Fruit fly (Drosophila melanogaster): Measurements from ENCODE around the gene Prp6.

Prp6 gene

DNA sequence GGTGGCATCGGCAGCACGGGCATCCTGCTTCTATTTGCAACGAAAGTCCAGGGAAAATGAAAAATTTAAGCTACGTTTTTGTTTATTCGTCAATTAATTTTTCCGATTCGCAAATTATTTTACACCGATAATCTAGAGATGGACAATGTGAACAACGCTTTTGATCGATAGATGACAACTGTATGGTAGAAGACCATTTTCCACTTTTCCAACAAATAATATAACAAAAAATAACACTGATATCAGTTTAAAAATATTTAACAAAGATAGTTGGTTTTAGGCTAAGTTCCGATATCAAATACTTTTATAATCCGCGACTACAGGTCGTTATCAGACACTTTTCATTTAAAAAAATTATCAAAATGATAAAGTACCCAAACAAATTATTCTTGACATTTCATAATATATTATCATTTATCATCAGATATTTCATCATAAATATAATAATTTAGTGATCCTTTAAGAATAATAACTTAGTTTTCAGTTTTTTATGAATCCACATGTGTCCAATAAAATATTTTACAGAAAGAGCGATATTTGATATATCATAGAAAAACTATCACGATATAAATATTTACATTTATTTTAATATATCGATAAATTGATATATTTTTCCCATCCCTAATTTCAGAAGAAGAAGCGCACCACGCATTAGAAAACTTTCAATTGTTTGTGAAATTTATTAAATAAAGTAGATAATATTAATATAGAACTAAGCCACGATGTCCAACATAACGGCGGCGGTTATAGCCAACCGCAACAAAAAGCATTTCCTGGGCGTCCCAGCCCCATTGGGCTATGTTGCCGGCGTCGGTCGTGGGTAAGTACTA, at the start of gene Prp6, which contains the start of gene CSN1b:
TSS of gene Prp6 (plus strand) at position 601 of the 830 bp plus-strand sequence.
TSS of gene CSN1b (minus strand) at position 159 of the 830 bp plus-strand sequence.
- TF ChIP-seq D1 (tag; optimal IDR thresholded peaks at IDR 0.05) (no peak), CG15710 (tag; optimal IDR thresholded peaks at IDR 0.05) (no peak), CG32121 (GFP tag; IDR thresholded peaks at IDR 0.05) (no peak), EcR (GFP tag; optimal IDR thresholded peaks at IDR 0.05) (no peak), gl (tag; optimal IDR thresholded peaks at IDR 0.05) (no peak), CG8159 (tag; optimal IDR thresholded peaks at IDR 0.05) (no peak), Ets98B (GFP tag; IDR thresholded peaks at IDR 0.05) (no peak), fd96Ca (GFP tag; IDR thresholded peaks at IDR 0.05) (no peak), CG34367 (tag; optimal IDR thresholded peaks at IDR 0.05) (no peak), CG14655 (GFP tag; optimal IDR thresholded peaks at IDR 0.05) (no peak), CG8301 (tag; optimal IDR thresholded peaks at IDR 0.05) (no peak), CG13204 (GFP tag; optimal IDR thresholded peaks at IDR 0.05) (no peak), rn (GFP tag; IDR thresholded peaks at IDR 0.05) (no peak), CG9948 (tag; optimal IDR thresholded peaks at IDR 0.05) (no peak), CG12605 (GFP tag; IDR thresholded peaks at IDR 0.05) (no peak), Snoo (tag; optimal IDR thresholded peaks at IDR 0.05) (no peak)

DNA sequence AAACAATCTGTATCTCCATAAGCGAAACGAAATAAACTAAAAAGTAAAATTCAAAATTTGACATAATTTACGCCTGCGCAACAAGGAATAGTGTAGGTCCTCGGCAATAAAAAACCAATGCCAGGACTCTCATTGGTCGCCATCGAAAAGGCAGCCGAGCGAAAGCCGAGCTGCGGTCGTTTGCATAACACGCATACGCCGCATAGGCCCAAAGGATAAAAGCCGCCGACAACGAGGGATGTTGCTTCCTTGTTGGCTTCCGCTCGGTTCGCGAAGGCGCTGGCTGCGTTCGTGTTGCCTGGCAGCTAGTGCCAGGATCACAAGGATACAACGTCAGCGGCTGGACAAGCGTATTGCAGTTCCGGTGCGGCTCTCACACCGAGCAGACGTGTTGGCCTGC, 44.7 kb upstream of the Prp6 start:
- no peak for TF ChIP-seq CG17806 (tag; optimal IDR thresholded peaks at IDR 0.05)
- TF ChIP-seq CG32121 (GFP tag; IDR thresholded peaks at IDR 0.05) = no peak
- TF ChIP-seq gl (tag; optimal IDR thresholded peaks at IDR 0.05) = no peak

DNA sequence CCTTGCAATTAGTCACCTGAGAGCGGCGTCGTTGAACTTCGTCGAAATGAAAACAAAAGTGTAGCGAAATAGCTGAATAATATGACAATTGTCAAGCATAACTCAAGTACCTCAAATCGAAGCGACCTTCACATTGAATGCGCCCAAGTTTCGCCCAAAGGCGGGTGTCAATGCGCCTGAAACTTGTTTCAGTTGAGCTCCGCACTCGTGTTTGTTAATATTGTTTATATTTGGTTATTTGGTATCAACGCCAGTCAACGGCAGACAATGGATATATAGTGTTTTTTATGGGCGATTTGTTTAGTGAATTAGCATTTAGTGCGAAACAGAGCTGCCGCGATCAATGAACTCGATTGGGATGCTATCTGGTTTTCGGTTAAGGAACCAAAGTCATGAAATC, 43.3 kb upstream of the Prp6 start:
- TF ChIP-seq rn (GFP tag; IDR thresholded peaks at IDR 0.05) (no peak), Pif1B (GFP tag; optimal IDR thresholded peaks at IDR 0.05) (no peak), CG4496 (GFP tag; IDR thresholded peaks at IDR 0.05) (no peak), Snoo (tag; optimal IDR thresholded peaks at IDR 0.05) (no peak), CG9948 (tag; optimal IDR thresholded peaks at IDR 0.05) (no peak), CG13204 (GFP tag; optimal IDR thresholded peaks at IDR 0.05) (no peak), CG14655 (GFP tag; optimal IDR thresholded peaks at IDR 0.05) (no peak), CG17806 (tag; optimal IDR thresholded peaks at IDR 0.05) (no peak), Ets98B (GFP tag; IDR thresholded peaks at IDR 0.05) (no peak), CG8301 (tag; optimal IDR thresholded peaks at IDR 0.05) (no peak), CG12605 (GFP tag; IDR thresholded peaks at IDR 0.05) (no peak), CG8159 (tag; optimal IDR thresholded peaks at IDR 0.05) (no peak), fd96Ca (GFP tag; IDR thresholded peaks at IDR 0.05) (no peak), gl (tag; optimal IDR thresholded peaks at IDR 0.05) (no peak), CG32121 (GFP tag; IDR thresholded peaks at IDR 0.05) (no peak), CG10348 (GFP tag; IDR thresholded peaks at IDR 0.05) (no peak), D1 (tag; optimal IDR thresholded peaks at IDR 0.05) (no peak)

DNA sequence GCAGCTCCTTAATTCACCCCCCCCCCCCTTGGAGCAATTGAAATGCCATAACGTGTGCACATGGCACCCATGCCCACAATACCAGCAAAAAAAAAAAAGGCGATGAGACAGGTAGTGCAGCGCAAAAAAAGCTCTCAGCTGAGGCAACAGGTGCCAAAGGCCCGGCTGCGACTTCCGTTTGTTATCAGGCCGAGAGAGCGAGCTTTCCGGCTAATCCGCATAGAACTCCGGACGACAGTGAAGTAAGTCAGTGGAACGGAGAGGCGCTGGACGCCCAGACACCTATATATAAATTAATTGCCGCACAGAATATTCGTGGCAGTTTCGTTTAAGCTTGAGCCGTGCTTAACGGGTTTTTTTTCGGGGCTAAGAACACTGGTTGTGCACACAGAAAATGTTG, 41.8 kb upstream of the Prp6 start, which contains the start of gene CG6865:
TSS of gene CG6865 (plus strand) at position 321 of the 400 bp plus-strand sequence.
- no peak for TF ChIP-seq Pif1A (GFP tag; optimal IDR thresholded peaks at IDR 0.05)
- TF ChIP-seq CG10348 (GFP tag; IDR thresholded peaks at IDR 0.05) = no peak
- TF ChIP-seq Snoo (tag; optimal IDR thresholded peaks at IDR 0.05) = no peak

DNA sequence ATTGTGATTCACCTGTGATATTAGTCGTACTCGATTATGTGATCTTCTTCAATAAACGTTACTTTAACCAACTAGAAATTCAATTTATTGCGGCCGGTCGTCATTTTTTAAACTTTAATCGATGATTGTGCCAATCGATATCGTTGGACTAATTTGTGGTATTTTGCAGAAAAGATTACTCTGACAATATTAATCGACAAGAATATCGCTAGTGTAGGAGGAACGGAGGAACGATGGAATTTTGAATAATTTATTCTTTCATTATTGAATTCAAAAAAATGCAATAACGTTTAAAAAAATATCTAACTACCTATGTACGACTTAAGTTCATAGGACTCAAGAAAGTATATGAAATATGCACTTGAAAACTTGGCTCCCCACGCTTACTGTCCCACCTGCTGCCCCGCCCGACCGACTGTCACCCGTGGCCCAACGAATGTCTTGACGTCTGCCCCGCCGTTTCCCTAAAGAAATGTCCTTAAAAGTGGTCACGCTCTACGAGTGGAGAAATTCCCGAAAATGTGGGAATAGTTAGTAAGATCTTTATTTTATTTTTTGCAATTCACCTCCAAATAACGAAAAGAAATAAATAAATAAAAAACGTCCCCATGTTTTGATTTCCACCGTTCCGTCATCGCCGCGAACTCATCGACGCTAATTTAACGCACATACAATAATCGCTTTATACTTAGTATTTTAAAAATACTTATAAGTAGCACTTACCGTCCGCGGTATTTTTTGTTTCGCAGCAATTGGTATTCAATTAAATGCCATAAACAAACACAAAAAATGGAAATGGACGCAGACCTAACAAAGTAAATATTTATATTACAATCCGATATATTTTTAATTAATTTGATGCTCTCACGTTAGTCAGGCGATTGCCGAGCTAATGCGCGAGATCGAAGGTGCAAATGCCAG, 39.5 kb upstream of the Prp6 start, which contains the start of gene CG14074:
TSS of gene CG14074 (plus strand) at position 779 of the 921 bp plus-strand sequence.
- no peak for TF ChIP-seq Ets98B (GFP tag; IDR thresholded peaks at IDR 0.05)
- TF ChIP-seq CG10348 (GFP tag; IDR thresholded peaks at IDR 0.05) = no peak
- TF ChIP-seq CG13204 (GFP tag; optimal IDR thresholded peaks at IDR 0.05) = no peak
- TF ChIP-seq CG8159 (tag; optimal IDR thresholded peaks at IDR 0.05) = no peak
- no peak for TF ChIP-seq gl (tag; optimal IDR thresholded peaks at IDR 0.05)
- TF ChIP-seq Snoo (tag; optimal IDR thresholded peaks at IDR 0.05) = no peak
- no peak for TF ChIP-seq Pif1A (GFP tag; optimal IDR thresholded peaks at IDR 0.05)

DNA sequence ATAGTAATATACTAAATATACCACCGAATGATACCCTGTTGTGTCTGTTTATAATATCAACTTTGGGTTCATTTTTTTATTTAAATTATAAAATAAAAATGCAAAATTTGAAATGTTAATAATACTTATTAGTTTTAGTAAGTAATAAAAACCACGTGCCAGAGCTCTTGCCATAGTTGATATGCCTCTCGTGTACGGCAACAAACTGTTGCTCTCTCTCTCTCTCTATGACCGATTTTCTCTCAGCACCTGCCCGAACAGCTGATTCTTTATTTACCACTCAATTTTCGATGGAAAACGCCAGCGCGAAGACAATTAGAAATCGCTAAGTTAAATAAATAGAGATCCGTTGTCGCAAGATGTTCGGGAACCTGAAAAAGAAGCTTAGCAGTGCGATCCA, 37.7 kb upstream of the Prp6 start, which contains the start of gene Dysb:
TSS of gene Dysb (plus strand) at position 251 of the 400 bp plus-strand sequence.
- TF ChIP-seq Snoo (tag; optimal IDR thresholded peaks at IDR 0.05) = peak; percentile 81
- TF ChIP-seq CG32121 (GFP tag; IDR thresholded peaks at IDR 0.05) = peak; percentile 90
- peak; percentile 83 for TF ChIP-seq CG17806 (tag; optimal IDR thresholded peaks at IDR 0.05)
- peak; percentile 70 for TF ChIP-seq CG34367 (tag; optimal IDR thresholded peaks at IDR 0.05)
- TF ChIP-seq CG10348 (GFP tag; IDR thresholded peaks at IDR 0.05) = 0 out of 2 replicates have a peak, but pooled peaks have one; percentile 26
- peak; percentile 82 for TF ChIP-seq Pif1B (GFP tag; optimal IDR thresholded peaks at IDR 0.05)
- TF ChIP-seq Pif1A (GFP tag; optimal IDR thresholded peaks at IDR 0.05) = peak; percentile 76
- peak; percentile 70 for TF ChIP-seq CG9948 (tag; optimal IDR thresholded peaks at IDR 0.05)
- TF ChIP-seq fd96Ca (GFP tag; IDR thresholded peaks at IDR 0.05) = no peak; the same call in 2 of the 3 replicates
- TF ChIP-seq D1 (tag; optimal IDR thresholded peaks at IDR 0.05) = peak; percentile 46
- TF ChIP-seq gl (tag; optimal IDR thresholded peaks at IDR 0.05) = no peak
- peak; percentile 80 for TF ChIP-seq CG8301 (tag; optimal IDR thresholded peaks at IDR 0.05)
- peak; percentile 96 for TF ChIP-seq Ets98B (GFP tag; IDR thresholded peaks at IDR 0.05)
- TF ChIP-seq EcR (GFP tag; optimal IDR thresholded peaks at IDR 0.05) = no peak
- TF ChIP-seq CG15710 (tag; optimal IDR thresholded peaks at IDR 0.05) = peak; percentile 75
- TF ChIP-seq CG14655 (GFP tag; optimal IDR thresholded peaks at IDR 0.05) = no peak
- TF ChIP-seq CG13204 (GFP tag; optimal IDR thresholded peaks at IDR 0.05) = no peak
- peak; percentile 92 for TF ChIP-seq CG12605 (GFP tag; IDR thresholded peaks at IDR 0.05)
- no peak; the same call in 1 of the 2 replicates for TF ChIP-seq rn (GFP tag; IDR thresholded peaks at IDR 0.05)
- TF ChIP-seq CG4496 (GFP tag; IDR thresholded peaks at IDR 0.05) = peak; percentile 93
- TF ChIP-seq CG8159 (tag; optimal IDR thresholded peaks at IDR 0.05) = peak; percentile 79
